Worm (Caenorhabditis elegans) whole organism, L4/young adult: ENCODE results near the gene pde-4.

Experiments used
- W03F9.2 ChIP-seq: fragments of 150-350 bp; optimal IDR thresholded peaks from 2 replicates; lab custom pipeline; 2014; ENCODE audit warnings: missing biosample characterization, missing genetic modification characterization
- dao-5 ChIP-seq: sonication (generic microtip); optimal IDR thresholded peaks from 2 replicates; lab custom pipeline; 2016; ENCODE audit warnings: missing genotype, missing genetic modification characterization, moderate library complexity, missing compliant biosample characterization
- him-1 ChIP-seq: sonication (generic microtip); optimal IDR thresholded peaks from 2 replicates; lab custom pipeline; 2016; ENCODE audit warnings: missing genotype, missing genetic modification reagents, missing genetic modification characterization, missing compliant biosample characterization

Gene pde-4

ce11 chrII:7651171-7651570 lies at the start of gene pde-4:
Gene pde-4, minus strand, starts transcription at chrII:7651246.
- TF ChIP-seq dao-5 (tag; lab: Kevin White, UChicago) (no peak), W03F9.2 (tag; lab: Kevin White, UChicago) (no peak), him-1 (tag; lab: Kevin White, UChicago) (no peak)

- no peak for TF ChIP-seq W03F9.2 (tag; lab: Kevin White, UChicago)
- TF ChIP-seq him-1 (tag; lab: Kevin White, UChicago): no peak
- no peak for TF ChIP-seq dao-5 (tag; lab: Kevin White, UChicago)
These were observed 48.0 kb upstream of the pde-4 start, which contains the start of the genes moa-2 and cdk-11.1 for ce11 chrII:7699009-7699408. Gene moa-2, minus strand, starts transcription at chrII:7699033. Gene cdk-11.1, plus strand, starts transcription at chrII:7699235.

- TF ChIP-seq dao-5 (tag; lab: Kevin White, UChicago) (no peak), W03F9.2 (tag; lab: Kevin White, UChicago) (no peak), him-1 (tag; lab: Kevin White, UChicago) (no peak)
These were observed 47.4 kb upstream of the pde-4 start, which contains the start of gene B0495.5 for ce11 chrII:7698406-7698805. Gene B0495.5, minus strand, starts transcription at chrII:7698506.

- TF ChIP-seq him-1 (tag; lab: Kevin White, UChicago): no peak
- no peak for TF ChIP-seq W03F9.2 (tag; lab: Kevin White, UChicago)
- TF ChIP-seq dao-5 (tag; lab: Kevin White, UChicago): no peak
These were observed 46.1 kb upstream of the pde-4 start for ce11 chrII:7697156-7697555.

DNA sequence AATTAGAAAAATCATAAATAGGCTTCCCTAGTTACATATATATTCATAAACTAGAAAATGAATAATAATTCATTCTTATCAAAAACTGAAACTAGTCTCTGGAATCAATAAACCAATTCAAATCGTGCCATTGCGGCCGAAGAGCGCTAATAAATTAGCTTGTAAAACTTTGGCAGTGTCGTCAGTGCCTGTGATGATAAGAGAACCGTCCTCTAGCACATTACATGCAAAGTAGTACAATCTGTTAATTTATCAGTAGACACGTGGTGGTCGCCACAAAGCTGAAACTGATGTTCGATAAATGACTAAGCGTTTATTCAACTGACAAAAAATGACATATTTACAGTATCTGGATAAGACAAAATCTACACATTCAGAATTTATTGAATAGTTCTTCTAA lies 44.6 kb upstream of the pde-4 start:
- no peak for TF ChIP-seq W03F9.2 (tag; lab: Kevin White, UChicago)
- no peak for TF ChIP-seq dao-5 (tag; lab: Kevin White, UChicago)

ce11 chrII:7694745-7695144 lies 43.7 kb upstream of the pde-4 start:
- no peak for TF ChIP-seq dao-5 (tag; lab: Kevin White, UChicago)
- TF ChIP-seq him-1 (tag; lab: Kevin White, UChicago): no peak
- TF ChIP-seq W03F9.2 (tag; lab: Kevin White, UChicago): no peak

ce11 chrII:7693929-7694328 lies 42.9 kb upstream of the pde-4 start, which contains the start of gene nhx-2:
Gene nhx-2, minus strand, starts transcription at chrII:7693957.
- TF ChIP-seq dao-5 (tag; lab: Kevin White, UChicago) (no peak), W03F9.2 (tag; lab: Kevin White, UChicago) (no peak), him-1 (tag; lab: Kevin White, UChicago) (no peak)

DNA sequence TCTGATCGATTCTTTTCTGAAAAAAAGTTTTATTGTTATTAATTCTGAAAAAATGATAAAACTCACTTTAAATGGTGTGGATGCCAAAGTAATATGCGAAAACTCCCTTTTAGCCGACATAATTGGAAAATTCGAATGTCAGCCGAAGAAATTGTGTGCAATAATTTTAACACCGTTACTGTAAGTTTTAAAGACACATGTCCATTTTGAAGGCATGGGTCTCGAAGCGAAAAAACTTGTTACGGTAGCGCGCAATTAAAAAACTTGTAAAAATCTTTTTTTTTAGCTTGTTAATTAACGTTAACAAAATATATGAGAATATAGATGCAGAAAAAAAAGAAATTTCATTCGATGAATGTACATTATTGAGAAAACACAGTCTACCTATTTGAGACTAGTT lies 39.3 kb upstream of the pde-4 start, which contains the start of gene pid-1:
Gene pid-1, minus strand, starts transcription at position 173 of the 400 bp plus-strand sequence.
- no peak for TF ChIP-seq W03F9.2 (tag; lab: Kevin White, UChicago)
- no peak for TF ChIP-seq him-1 (tag; lab: Kevin White, UChicago)
- TF ChIP-seq dao-5 (tag; lab: Kevin White, UChicago): no peak

ce11 chrII:7684589-7684988 lies 33.5 kb upstream of the pde-4 start, which contains the start of gene F18A1.1:
Gene F18A1.1, plus strand, starts transcription at chrII:7684889.
- TF ChIP-seq him-1 (tag; lab: Kevin White, UChicago): no peak

DNA sequence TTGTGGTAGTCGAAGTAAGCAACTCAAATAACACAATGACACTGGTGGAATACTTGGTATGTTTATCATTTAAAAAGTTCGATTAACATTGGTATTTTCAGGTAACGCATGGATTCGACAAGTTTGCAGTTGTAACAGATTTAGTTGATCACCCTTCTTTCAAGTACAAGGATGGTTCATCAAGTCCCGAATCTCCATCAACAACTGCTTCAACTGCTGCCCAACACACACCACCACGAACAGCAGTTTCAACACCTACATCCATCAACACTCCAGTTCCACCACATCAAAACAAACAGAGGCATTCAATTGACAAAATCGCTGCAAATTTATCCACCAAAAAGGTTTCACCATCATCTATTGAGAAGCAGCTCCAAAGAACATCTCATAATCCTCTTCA lies 31.4 kb upstream of the pde-4 start:
- TF ChIP-seq him-1 (tag; lab: Kevin White, UChicago) (no peak), dao-5 (tag; lab: Kevin White, UChicago) (no peak), W03F9.2 (tag; lab: Kevin White, UChicago) (no peak)

ce11 chrII:7681898-7682297 lies 30.9 kb upstream of the pde-4 start, which contains the start of gene lin-26:
Gene lin-26, plus strand, starts transcription at chrII:7682198.
- no peak for TF ChIP-seq W03F9.2 (tag; lab: Kevin White, UChicago)
- TF ChIP-seq him-1 (tag; lab: Kevin White, UChicago): no peak

- no peak for TF ChIP-seq dao-5 (tag; lab: Kevin White, UChicago)
- no peak for TF ChIP-seq W03F9.2 (tag; lab: Kevin White, UChicago)
- TF ChIP-seq him-1 (tag; lab: Kevin White, UChicago): no peak
These were observed 28.5 kb upstream of the pde-4 start for ce11 chrII:7679499-7680012.

ce11 chrII:7678512-7678911 lies 27.5 kb upstream of the pde-4 start:
- TF ChIP-seq W03F9.2 (tag; lab: Kevin White, UChicago) (no peak), dao-5 (tag; lab: Kevin White, UChicago) (no peak), him-1 (tag; lab: Kevin White, UChicago) (no peak)

DNA sequence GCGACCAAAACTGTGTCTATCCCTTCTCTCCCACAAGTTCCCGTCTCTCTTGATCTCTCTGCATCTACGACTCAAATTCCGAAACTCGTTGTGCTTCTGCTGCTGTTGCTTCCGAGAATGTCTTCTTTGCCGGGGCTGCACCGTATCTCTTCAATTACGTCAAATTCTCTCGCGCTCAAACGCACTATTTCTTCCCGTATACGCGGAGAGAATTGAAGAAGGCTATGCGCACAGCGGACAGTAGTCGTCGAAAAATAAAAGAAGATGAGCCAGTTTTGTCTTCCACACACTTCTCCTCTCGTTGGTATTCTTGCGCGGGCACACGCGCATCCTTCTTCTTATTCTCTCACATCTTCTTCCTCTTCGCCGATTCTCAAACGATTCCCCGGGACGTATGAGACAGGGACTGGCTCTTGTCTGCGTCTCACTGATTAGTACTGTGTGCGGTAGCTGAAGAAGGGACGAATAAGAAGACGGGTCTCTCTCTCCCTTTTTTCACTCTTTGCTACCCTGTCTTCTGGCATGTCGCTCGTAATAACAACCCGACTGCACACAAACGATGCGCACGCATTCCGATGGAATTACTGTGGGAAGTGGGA lies 25.4 kb upstream of the pde-4 start:
- TF ChIP-seq dao-5 (tag; lab: Kevin White, UChicago): no peak
